Worm (Caenorhabditis elegans): ENCODE measurements around the gene dsb-1.

The dsb-1 gene

DNA sequence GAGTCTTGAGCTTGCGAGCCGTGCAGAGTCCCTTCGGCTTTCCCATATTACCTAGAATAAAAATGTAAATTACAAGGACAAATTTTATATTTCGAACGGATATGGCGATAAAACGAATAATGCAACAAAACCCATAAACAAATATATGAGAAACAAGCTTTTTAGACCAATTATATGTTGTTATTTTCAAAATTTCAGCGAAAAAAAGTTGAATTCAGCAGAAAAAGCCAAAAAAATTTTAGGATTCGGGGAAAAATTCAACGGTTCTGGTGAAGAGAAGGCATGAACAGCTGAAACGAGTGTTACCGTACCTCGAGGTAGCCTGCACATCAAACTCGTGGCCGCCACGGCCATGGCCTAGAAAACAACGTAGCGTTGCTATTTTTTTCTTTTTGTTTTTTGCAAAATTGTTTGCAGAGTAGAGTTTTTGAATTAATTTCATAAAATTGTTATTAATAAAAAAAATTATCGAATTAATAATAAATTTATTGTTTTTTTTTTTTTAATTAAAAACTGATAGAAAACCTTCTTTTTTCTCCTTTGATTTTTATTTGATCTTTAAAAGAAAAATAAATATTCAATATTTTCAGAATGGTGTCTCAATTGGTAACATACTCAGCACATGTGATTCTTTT is 17.6 kb upstream of the dsb-1 start, which contains the start of the genes rps-23 and dpm-3 (continued):
- TF ChIP-seq lag-1 (GFP tag; IDR thresholded peaks at IDR 0.05) (0 out of 2 replicates have a peak, but pooled peaks have one; percentile 32), ets-4 (GFP tag; optimal IDR thresholded peaks at IDR 0.05) (no peak), hmg-20 (GFP tag; IDR thresholded peaks at IDR 0.05) (0 out of 2 replicates have a peak, but pooled peaks have one; percentile 59), F55B11.4 (tag; optimal IDR thresholded peaks at IDR 0.05; ENCODE audit: borderline replicate concordance, insufficient read depth) (no peak), aptf-2 (GFP tag; conservative IDR thresholded peaks at IDR 0.05) (peak; percentile 93), attf-3 (GFP tag; conservative IDR thresholded peaks at IDR 0.05) (peak; percentile 88), snpc-1.3 (tag; optimal IDR thresholded peaks at IDR 0.05; ENCODE audit: insufficient read depth) (peak; percentile 94), hrde-1 (tag; optimal IDR thresholded peaks at IDR 0.05; ENCODE audit: borderline replicate concordance) (peak; percentile 69), ceh-91 (GFP tag; IDR thresholded peaks at IDR 0.05) (peak; percentile 95), lin-35 (GFP tag; optimal IDR thresholded peaks at IDR 0.05) (peak in 2 of 3 experiments; percentile 18 to 86), Y53G8AR.9 (GFP tag; conservative IDR thresholded peaks at IDR 0.05) (peak; percentile 77), F33H1.4 (GFP tag; IDR thresholded peaks at IDR 0.05) (peak; percentile 98), aptf-3 (GFP tag; IDR thresholded peaks at IDR 0.05) (no peak)

DNA sequence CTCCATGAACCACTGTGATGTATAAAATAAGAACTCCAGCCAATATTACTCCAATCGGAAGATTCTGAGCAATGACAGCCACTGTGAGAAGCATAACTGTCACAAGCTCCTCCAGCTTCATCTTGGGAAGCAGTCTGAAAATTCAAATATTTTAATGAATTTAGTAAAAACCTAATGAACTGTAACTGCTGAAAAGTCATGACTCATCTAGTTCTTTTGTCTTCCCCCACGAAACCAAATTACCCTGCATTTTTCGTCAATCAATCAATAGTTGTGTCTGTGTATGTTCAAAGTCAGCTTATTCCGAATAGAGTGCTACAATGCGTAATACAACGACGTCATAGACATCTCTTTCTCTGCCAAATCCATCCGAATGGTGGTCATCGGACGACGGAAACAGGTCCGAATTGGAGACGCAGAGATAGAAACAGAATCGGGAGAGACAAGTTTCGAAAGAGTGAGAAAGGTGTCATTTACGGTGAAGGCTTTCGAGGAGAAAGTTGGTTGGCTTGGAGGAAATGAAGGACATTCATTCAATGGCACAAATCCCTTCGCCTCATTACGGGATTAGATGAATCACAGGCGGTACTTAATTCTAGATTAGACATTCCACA is 12.0 kb upstream of the dsb-1 start:
- no peak for TF ChIP-seq ceh-79 (tag; optimal IDR thresholded peaks at IDR 0.05)
- no peak for TF ChIP-seq hrde-1 (tag; optimal IDR thresholded peaks at IDR 0.05; ENCODE audit: borderline replicate concordance)
- no peak for TF ChIP-seq ztf-3 (GFP tag; optimal IDR thresholded peaks at IDR 0.05)
- no peak for TF ChIP-seq dpl-1 (GFP tag; optimal IDR thresholded peaks at IDR 0.05)
- no peak for TF ChIP-seq atf-7 (tag; optimal IDR thresholded peaks at IDR 0.05)
- 0 out of 2 replicates have a peak, but pooled peaks have one; percentile 41 for TF ChIP-seq cebp-2 (GFP tag; IDR thresholded peaks at IDR 0.05)

DNA sequence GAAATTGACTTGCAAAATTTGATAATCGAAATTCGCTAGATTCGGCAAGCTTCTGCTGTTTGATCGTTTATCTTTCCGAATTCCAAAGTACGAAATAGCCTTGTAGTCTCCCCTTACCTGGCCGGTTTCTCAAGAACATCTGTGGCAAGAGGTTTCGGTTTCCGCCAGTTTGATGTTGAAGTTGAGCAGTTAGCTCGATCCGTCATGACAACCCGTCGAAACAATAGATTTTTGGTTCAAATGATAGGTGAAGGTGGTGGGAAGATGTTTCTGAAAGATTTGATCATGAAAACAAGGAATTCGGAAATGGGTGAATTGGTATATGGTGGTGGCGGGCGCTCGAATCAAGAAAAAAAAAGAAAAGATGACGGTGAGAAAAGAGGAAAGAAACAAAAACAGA is 10.3 kb upstream of the dsb-1 start, which contains the start of gene acs-20:
Gene acs-20, minus strand, starts transcription at position 270 of the 400 bp plus-strand sequence.
- TF ChIP-seq tlf-1 (GFP tag; optimal IDR thresholded peaks at IDR 0.05) (no peak), T26A5.8 (tag; optimal IDR thresholded peaks at IDR 0.05) (no peak), attf-6 (GFP tag; IDR thresholded peaks at IDR 0.05) (no peak), ceh-58 (GFP tag; IDR thresholded peaks at IDR 0.05) (no peak), ets-4 (GFP tag; optimal IDR thresholded peaks at IDR 0.05) (no peak), snpc-1.1 (tag; optimal IDR thresholded peaks at IDR 0.05; ENCODE audit: insufficient read depth) (no peak), F49E8.2 (tag; optimal IDR thresholded peaks at IDR 0.05; ENCODE audit: insufficient read depth) (no peak), mxl-1 (tag; optimal IDR thresholded peaks at IDR 0.05) (no peak), bed-1 (GFP tag; IDR thresholded peaks at IDR 0.05) (no peak), ztf-18 (tag; optimal IDR thresholded peaks at IDR 0.05) (no peak), snpc-3.4 (tag; optimal IDR thresholded peaks at IDR 0.05) (no peak), F10E7.11 (tag; optimal IDR thresholded peaks at IDR 0.05) (no peak), nfya-2 (GFP tag; IDR thresholded peaks at IDR 0.05) (no peak), pha-4 (tag; optimal IDR thresholded peaks at IDR 0.05) (no peak), tbp1 (GFP tag; optimal IDR thresholded peaks at IDR 0.05) (no peak), B0019.2 (GFP tag; conservative IDR thresholded peaks at IDR 0.05) (no peak), B0035.1 (tag; optimal IDR thresholded peaks at IDR 0.05) (no peak), ceh-100 (GFP tag; IDR thresholded peaks at IDR 0.05) (no peak)
